Fruit fly (Drosophila melanogaster): ENCODE data around the gene Twdlalpha.

dm6 chrX:16746824-16747223 lies 4.2 kb downstream of the Twdlalpha start:
- TF ChIP-seq pan (optimal IDR thresholded peaks at IDR 0.05): no peak
- no peak for TF ChIP-seq sv (GFP tag; optimal IDR thresholded peaks at IDR 0.05)
- TF ChIP-seq dmrt93B (GFP tag; optimal IDR thresholded peaks at IDR 0.05): no peak

Measured in whole organism, wandering third instar larva.